Worm (Caenorhabditis elegans): ENCODE data around the gene nspc-17.

The nspc-17 gene

ce11 chrX:14496545-14496944, 28.4 kb downstream of the nspc-17 start:
- TF ChIP-seq hlh-1 (tag; optimal IDR thresholded peaks at IDR 0.05) (peak; percentile 49), mep-1 (tag; optimal IDR thresholded peaks at IDR 0.05) (no peak)

ce11 chrX:14495785-14496184, 29.2 kb downstream of the nspc-17 start, which contains the start of gene ztf-14:
TSS of gene ztf-14 (plus strand) at chrX:14496085.
- TF ChIP-seq unc-120 (tag; optimal IDR thresholded peaks at IDR 0.05; ENCODE audit: poor library complexity, severe bottlenecking) (no peak), nhr-237 (tag; optimal IDR thresholded peaks at IDR 0.05) (no peak), ceh-39 (tag; optimal IDR thresholded peaks at IDR 0.05) (no peak), cnd-1 (tag; optimal IDR thresholded peaks at IDR 0.05) (no peak), mep-1 (tag; optimal IDR thresholded peaks at IDR 0.05) (no peak)

- TF ChIP-seq unc-120 (tag; optimal IDR thresholded peaks at IDR 0.05; ENCODE audit: poor library complexity, severe bottlenecking): no peak
- no peak for TF ChIP-seq ceh-43 (GFP tag; optimal IDR thresholded peaks at IDR 0.05)
- no peak for TF ChIP-seq snpc-4 (tag; optimal IDR thresholded peaks at IDR 0.05)
- no peak for TF ChIP-seq zip-8 (tag; optimal IDR thresholded peaks at IDR 0.05)
- no peak for TF ChIP-seq unc-62 (GFP tag; optimal IDR thresholded peaks at IDR 0.05)
- TF ChIP-seq unc-39 (tag; optimal IDR thresholded peaks at IDR 0.05): no peak
- TF ChIP-seq mls-2 (tag; optimal IDR thresholded peaks at IDR 0.05): no peak
- TF ChIP-seq lin-13 (tag; optimal IDR thresholded peaks at IDR 0.05): no peak
- TF ChIP-seq M03D4.4 (tag; optimal IDR thresholded peaks at IDR 0.05): no peak
- no peak for TF ChIP-seq nhr-2 (tag; optimal IDR thresholded peaks at IDR 0.05)
- no peak for TF ChIP-seq nhr-237 (tag; optimal IDR thresholded peaks at IDR 0.05)
- no peak for TF ChIP-seq nhr-28 (tag; optimal IDR thresholded peaks at IDR 0.05)
- no peak for TF ChIP-seq ztf-11 (tag; optimal IDR thresholded peaks at IDR 0.05)
- TF ChIP-seq ces-1 (GFP tag; optimal IDR thresholded peaks at IDR 0.05): no peak
- no peak for TF ChIP-seq ceh-83 (GFP tag; optimal IDR thresholded peaks at IDR 0.05)
- no peak for TF ChIP-seq elt-3 (tag; optimal IDR thresholded peaks at IDR 0.05)
- TF ChIP-seq elt-1 (tag; optimal IDR thresholded peaks at IDR 0.05; ENCODE audit: borderline replicate concordance, insufficient read depth): no peak
- TF ChIP-seq sem-2 (GFP tag; optimal IDR thresholded peaks at IDR 0.05): no peak
These were observed 29.9 kb downstream of the nspc-17 start for ce11 chrX:14495075-14495474.

- TF ChIP-seq elt-1 (tag; optimal IDR thresholded peaks at IDR 0.05; ENCODE audit: borderline replicate concordance, insufficient read depth) (no peak), nhr-2 (tag; optimal IDR thresholded peaks at IDR 0.05) (no peak), unc-39 (tag; optimal IDR thresholded peaks at IDR 0.05) (no peak), M03D4.4 (tag; optimal IDR thresholded peaks at IDR 0.05) (no peak), mab-5 (tag; optimal IDR thresholded peaks at IDR 0.05) (no peak), nhr-76 (tag; optimal IDR thresholded peaks at IDR 0.05) (no peak), mls-2 (tag; optimal IDR thresholded peaks at IDR 0.05) (no peak), unc-62 (GFP tag; optimal IDR thresholded peaks at IDR 0.05) (no peak), flh-1 (GFP tag; optimal IDR thresholded peaks at IDR 0.05) (no peak), mep-1 (tag; optimal IDR thresholded peaks at IDR 0.05) (no peak), sptf-1 (tag; optimal IDR thresholded peaks at IDR 0.05) (no peak)
These were observed 32.5 kb downstream of the nspc-17 start for ce11 chrX:14492441-14492840.

- TF ChIP-seq zip-8 (tag; optimal IDR thresholded peaks at IDR 0.05) (peak; percentile 23), unc-120 (tag; optimal IDR thresholded peaks at IDR 0.05; ENCODE audit: poor library complexity, severe bottlenecking) (no peak), blmp-1 (tag; optimal IDR thresholded peaks at IDR 0.05) (no peak), M03D4.4 (tag; optimal IDR thresholded peaks at IDR 0.05) (no peak), cnd-1 (tag; optimal IDR thresholded peaks at IDR 0.05) (peak; percentile 55), flh-1 (GFP tag; optimal IDR thresholded peaks at IDR 0.05) (no peak), snpc-4 (tag; optimal IDR thresholded peaks at IDR 0.05) (no peak), nhr-76 (tag; optimal IDR thresholded peaks at IDR 0.05) (no peak), nhr-2 (tag; optimal IDR thresholded peaks at IDR 0.05) (no peak), bed-3 (GFP tag; optimal IDR thresholded peaks at IDR 0.05) (no peak), nhr-28 (tag; optimal IDR thresholded peaks at IDR 0.05) (no peak), sem-2 (GFP tag; optimal IDR thresholded peaks at IDR 0.05) (no peak), tbx-8 (GFP tag; optimal IDR thresholded peaks at IDR 0.05) (no peak), ceh-43 (GFP tag; optimal IDR thresholded peaks at IDR 0.05) (no peak), lin-32 (GFP tag; optimal IDR thresholded peaks at IDR 0.05) (no peak), pha-4 (tag; optimal IDR thresholded peaks at IDR 0.05) (no peak), ceh-39 (tag; optimal IDR thresholded peaks at IDR 0.05) (peak; percentile 70), lsy-2 (tag; optimal IDR thresholded peaks at IDR 0.05) (no peak), mls-2 (tag; optimal IDR thresholded peaks at IDR 0.05) (peak; percentile 22), drap-1 (GFP tag; optimal IDR thresholded peaks at IDR 0.05) (no peak), ham-2 (GFP tag; optimal IDR thresholded peaks at IDR 0.05) (no peak), nhr-237 (tag; optimal IDR thresholded peaks at IDR 0.05) (no peak), ztf-11 (tag; optimal IDR thresholded peaks at IDR 0.05) (no peak), unc-62 (GFP tag; optimal IDR thresholded peaks at IDR 0.05) (no peak), mep-1 (tag; optimal IDR thresholded peaks at IDR 0.05) (peak; percentile 38)
These were observed 33.9 kb downstream of the nspc-17 start for ce11 chrX:14491103-14491502.

Data from whole organism, mixed stage, embryonic.